Fruit fly (Drosophila melanogaster): ENCODE data around the gene CG11986.

Gene CG11986

DNA sequence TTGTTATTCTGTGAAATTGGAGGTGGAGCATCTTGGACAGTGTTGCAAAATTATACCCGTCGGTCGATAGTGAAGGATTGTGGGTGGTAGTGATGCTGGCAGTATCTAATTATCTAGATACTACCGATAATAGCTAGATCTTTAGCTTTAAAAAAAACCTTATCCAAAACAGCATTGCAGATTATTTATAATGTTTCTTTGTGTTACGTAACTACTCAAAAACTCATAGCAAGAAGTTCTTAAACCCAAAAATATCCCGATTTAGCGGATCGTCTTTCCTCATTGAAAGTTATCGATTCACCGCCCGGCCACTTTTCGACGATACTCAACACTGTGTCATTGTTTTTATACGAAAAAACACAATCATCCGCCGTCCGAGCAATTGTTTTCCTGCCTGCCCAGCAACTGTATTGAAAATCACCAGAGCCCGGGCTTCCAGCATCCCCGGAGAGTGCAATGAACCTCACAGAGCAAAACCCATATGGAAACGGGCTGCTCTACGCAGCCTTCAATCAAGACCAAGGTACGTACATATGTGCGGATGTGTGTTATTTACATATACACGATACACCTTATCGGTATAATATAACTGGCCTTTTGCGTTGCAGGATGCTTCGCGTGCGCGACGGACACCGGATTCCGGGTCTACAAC, 22.2 kb upstream of the CG11986 start, which contains the start of gene CG11975 (continued):
- TF ChIP-seq Hr4 (GFP tag; optimal IDR thresholded peaks at IDR 0.05) (no peak), salr (GFP tag; optimal IDR thresholded peaks at IDR 0.05) (peak in 1 of 2 experiments; percentile 34), CG3919 (GFP tag; optimal IDR thresholded peaks at IDR 0.05) (no peak), CG6163 (GFP tag; IDR thresholded peaks at IDR 0.05) (peak; percentile 46; the same call in 2 of the 3 replicates), fkh (GFP tag; optimal IDR thresholded peaks at IDR 0.05) (no peak), CG11762 (GFP tag; optimal IDR thresholded peaks at IDR 0.05; ENCODE audit: insufficient read depth) (no peak), Hr39 (GFP tag; optimal IDR thresholded peaks at IDR 0.05) (peak; percentile 72), CG9139 (GFP tag; optimal IDR thresholded peaks at IDR 0.05) (no peak), svp (GFP tag) (peak; percentile 90), CG34406 (GFP tag; optimal IDR thresholded peaks at IDR 0.05) (peak; percentile 61), net (GFP tag; optimal IDR thresholded peaks at IDR 0.05) (peak; percentile 47), dac (GFP tag; optimal IDR thresholded peaks at IDR 0.05) (no peak), achi (GFP tag; optimal IDR thresholded peaks at IDR 0.05) (peak; percentile 69), Ets96B (tag; optimal IDR thresholded peaks at IDR 0.05) (peak; percentile 54), acj6 (GFP tag; optimal IDR thresholded peaks at IDR 0.05) (no peak), CG11294 (GFP tag; IDR thresholded peaks at IDR 0.05) (0 out of 2 replicates have a peak, but pooled peaks have one; percentile 21), OdsH (GFP tag; optimal IDR thresholded peaks at IDR 0.05) (peak; percentile 82), fd85E (GFP tag; optimal IDR thresholded peaks at IDR 0.05) (peak; percentile 22), CG6276 (GFP tag; optimal IDR thresholded peaks at IDR 0.05) (no peak), Hr38 (GFP tag; optimal IDR thresholded peaks at IDR 0.05) (no peak), Sox15 (GFP tag; optimal IDR thresholded peaks at IDR 0.05) (peak; percentile 53), Ets21C (GFP tag; optimal IDR thresholded peaks at IDR 0.05) (no peak), CG11902 (GFP tag; optimal IDR thresholded peaks at IDR 0.05) (peak; percentile 36), pdm3 (GFP tag; optimal IDR thresholded peaks at IDR 0.05) (no peak), CG32006 (GFP tag; optimal IDR thresholded peaks at IDR 0.05) (no peak), CG4318 (GFP tag; optimal IDR thresholded peaks at IDR 0.05) (no peak), vri (GFP tag; optimal IDR thresholded peaks at IDR 0.05) (no peak), Met (GFP tag; optimal IDR thresholded peaks at IDR 0.05) (no peak), Sox14 (GFP tag; optimal IDR thresholded peaks at IDR 0.05) (peak; percentile 89), dsx (GFP tag; optimal IDR thresholded peaks at IDR 0.05; ENCODE audit: poor library complexity, severe bottlenecking) (no peak), esn (GFP tag; optimal IDR thresholded peaks at IDR 0.05) (peak; percentile 84), fd59A (GFP tag; optimal IDR thresholded peaks at IDR 0.05) (peak; percentile 56), Eip78C (GFP tag) (peak; percentile 87), Lpt (GFP tag; optimal IDR thresholded peaks at IDR 0.05) (peak; percentile 56)

DNA sequence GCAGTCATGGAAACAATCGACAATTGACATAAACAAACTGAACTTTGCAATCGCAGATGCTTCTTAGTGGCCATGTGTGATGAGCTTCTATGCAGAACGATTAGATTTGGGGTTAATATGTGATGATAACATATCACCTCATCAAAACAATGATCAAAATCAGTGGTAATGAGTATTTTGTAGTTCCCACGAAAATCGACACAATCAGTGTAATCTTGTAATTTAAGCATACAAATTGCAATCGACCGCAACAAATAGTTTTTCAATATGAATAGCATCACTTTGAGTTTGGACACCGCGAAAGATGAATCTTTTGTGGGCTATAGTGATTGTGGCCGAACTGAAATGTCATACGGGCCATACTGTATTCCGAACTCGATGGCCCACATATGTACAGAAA, 17.8 kb upstream of the CG11986 start, which contains the start of gene CG11977:
Gene CG11977 (plus strand): TSS at position 301 of the 400 bp plus-strand sequence.
- no peak for TF ChIP-seq esn (GFP tag; optimal IDR thresholded peaks at IDR 0.05)
- no peak for TF ChIP-seq fd85E (GFP tag; optimal IDR thresholded peaks at IDR 0.05)
- no peak for TF ChIP-seq CG6854 (GFP tag; optimal IDR thresholded peaks at IDR 0.05)
- TF ChIP-seq net (GFP tag; optimal IDR thresholded peaks at IDR 0.05): no peak
- TF ChIP-seq CG9139 (GFP tag; optimal IDR thresholded peaks at IDR 0.05): no peak
- no peak for TF ChIP-seq Eip93F (GFP tag; optimal IDR thresholded peaks at IDR 0.05)
- TF ChIP-seq dsx (GFP tag; optimal IDR thresholded peaks at IDR 0.05; ENCODE audit: poor library complexity, severe bottlenecking): no peak
- no peak for TF ChIP-seq CG6276 (GFP tag; optimal IDR thresholded peaks at IDR 0.05)
- no peak for TF ChIP-seq lz (GFP tag; optimal IDR thresholded peaks at IDR 0.05)
- TF ChIP-seq eg (GFP tag; IDR thresholded peaks at IDR 0.05): no peak
- TF ChIP-seq Eip78C (GFP tag): no peak
- TF ChIP-seq CG34406 (GFP tag; optimal IDR thresholded peaks at IDR 0.05): no peak
- no peak for TF ChIP-seq CG15336 (GFP tag; IDR thresholded peaks at IDR 0.05)
- TF ChIP-seq Blimp-1 (GFP tag; optimal IDR thresholded peaks at IDR 0.05): no peak
- TF ChIP-seq CG6792 (GFP tag; optimal IDR thresholded peaks at IDR 0.05): no peak
- no peak for TF ChIP-seq Lpt (GFP tag; optimal IDR thresholded peaks at IDR 0.05)

All from whole organism, prepupa.